Worm (Caenorhabditis elegans) whole organism, midembryonic: ENCODE results near the gene srh-277.

Source experiments
- klf-2 ChIP-seq: fragments of 200-800 bp; sonication (Bioruptor generic); conservative IDR thresholded peaks from 2 replicates; pipeline ENCODE4 v1.3.6; 2022; ENCODE audit warnings: missing genetic modification reagents, missing genetic modification characterization, missing compliant biosample characterization
- ref-1 ChIP-seq: fragments of 200-800 bp; sonication (Bioruptor generic); conservative IDR thresholded peaks from 2 replicates; pipeline ENCODE4 v1.3.6; 2022; ENCODE audit warnings: missing genetic modification reagents, missing genetic modification characterization, missing compliant biosample characterization

ce11 chrV:16148805-16149204 is 34.2 kb upstream of the srh-277 start, which contains the start of gene F10A3.4:
- TF ChIP-seq ref-1 (GFP tag; lab: Robert Waterston, UW) = no peak
- TF ChIP-seq klf-2 (GFP tag; lab: Robert Waterston, UW) = no peak
